Worm (Caenorhabditis elegans) whole organism, L2 larva: ENCODE data around the gene R166.3.

Source experiments
- alr-1 ChIP-seq: fragments of 150-350 bp; optimal IDR thresholded peaks from 2 replicates; lab custom pipeline; 2014; ENCODE audit warnings: missing biosample characterization, missing genetic modification characterization
- ceh-82 ChIP-seq: fragments of 150-350 bp; optimal IDR thresholded peaks from 2 replicates; lab custom pipeline; 2014; ENCODE audit warnings: missing biosample characterization, missing genetic modification characterization
- egl-27 ChIP-seq: sonication (generic microtip); optimal IDR thresholded peaks from 3 replicates; lab custom pipeline; 2017; ENCODE audit warnings: missing biosample characterization, missing genetic modification reagents, missing genetic modification characterization
- elt-1 ChIP-seq: fragments of 150-350 bp; optimal IDR thresholded peaks from 2 replicates; lab custom pipeline; 2014; ENCODE audit warnings: missing biosample characterization, missing genetic modification characterization
- mab-5 ChIP-seq: fragments of 150-350 bp; optimal IDR thresholded peaks from 2 replicates; lab custom pipeline; 2014; ENCODE audit warnings: missing biosample characterization, missing genetic modification characterization
- snpc-4 ChIP-seq: fragments of 150-350 bp; optimal IDR thresholded peaks from 2 replicates; lab custom pipeline; 2014; ENCODE audit warnings: missing biosample characterization, missing genetic modification characterization

DNA sequence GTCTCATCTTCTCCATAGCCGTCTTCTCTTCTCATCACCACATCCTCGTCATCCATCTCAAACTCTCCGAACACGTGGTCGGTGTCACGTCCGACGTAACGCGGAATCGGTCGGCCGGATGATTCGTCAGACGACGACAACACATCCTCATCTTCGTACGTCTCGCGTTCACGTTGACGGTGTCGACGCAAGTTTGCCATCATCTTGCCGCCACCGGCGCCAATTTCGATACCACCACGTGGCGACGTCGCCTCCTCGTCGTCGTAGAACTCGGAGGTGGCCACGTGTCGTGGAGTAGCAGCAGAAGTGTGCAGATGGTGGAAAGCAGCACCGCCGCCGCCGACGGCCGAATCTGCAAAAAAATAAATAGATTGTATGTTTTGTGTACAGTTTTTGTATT, 8.2 kb upstream of the R166.3 start:
- TF ChIP-seq snpc-4 (no peak), mab-5 (tag; lab: Kevin White, UChicago) (no peak), ceh-82 (tag; lab: Kevin White, UChicago) (no peak), egl-27 (tag; lab: Kevin White, UChicago) (no peak), alr-1 (tag; lab: Kevin White, UChicago) (no peak), elt-1 (tag; lab: Kevin White, UChicago) (no peak)
